Worm (Caenorhabditis elegans) whole organism, late embryonic: ENCODE data around the gene clh-5.

Experiments used
- C08G9.2 ChIP-seq: sonication (generic microtip); optimal IDR thresholded peaks from 2 replicates; lab custom pipeline; 2016; ENCODE audit warnings: mild to moderate bottlenecking, missing genetic modification characterization, moderate library complexity, missing compliant biosample characterization
- ahr-1 ChIP-seq: sonication (generic microtip); optimal IDR thresholded peaks from 2 replicates; lab custom pipeline; 2016; ENCODE audit warnings: missing genetic modification characterization, missing compliant biosample characterization
- ama-1 ChIP-seq: fragments of 150-350 bp; optimal IDR thresholded peaks from 2 replicates; lab custom pipeline; 2014
- ceh-19 ChIP-seq: fragments of 200-800 bp; sonication (Bioruptor generic); optimal IDR thresholded peaks from 2 replicates; lab custom pipeline; 2018; ENCODE audit warnings: mild to moderate bottlenecking, missing genetic modification characterization, missing compliant biosample characterization
- ceh-9 ChIP-seq: sonication (generic microtip); optimal IDR thresholded peaks from 2 replicates; lab custom pipeline; 2016; ENCODE audit warnings: mild to moderate bottlenecking, missing genetic modification characterization, inconsistent platforms, missing compliant biosample characterization
- hlh-13 ChIP-seq: fragments of 200-800 bp; sonication (Bioruptor generic); optimal IDR thresholded peaks from 2 replicates; lab custom pipeline; 2018; ENCODE audit warnings: mild to moderate bottlenecking, missing genetic modification characterization, missing compliant biosample characterization
- lin-11 ChIP-seq: fragments of 200-800 bp; sonication (Bioruptor generic); optimal IDR thresholded peaks from 2 replicates; lab custom pipeline; 2018; ENCODE audit warnings: mild to moderate bottlenecking, missing genetic modification characterization, missing compliant biosample characterization

ce11 chrII:9107095-9107769, 8.8 kb upstream of the clh-5 start, which contains the start of gene dyrb-1:
- TF ChIP-seq ceh-9 (tag; lab: Kevin White, UChicago) (no peak), C08G9.2 (tag; lab: Kevin White, UChicago) (no peak), hlh-13 (GFP tag; lab: Kevin White, UChicago) (no peak), ahr-1 (tag; lab: Kevin White, UChicago) (no peak), ceh-19 (GFP tag; lab: Kevin White, UChicago) (no peak), ama-1 (lab: Kevin White, UChicago) (no peak), lin-11 (no peak)
